Fruit fly (Drosophila melanogaster): ENCODE measurements around the gene CG7083.

CG7083 gene

dm6 chr3L:8347346-8347745 lies 6.8 kb downstream of the CG7083 start:
- TF ChIP-seq kay (GFP tag; ENCODE audit: borderline replicate concordance) = no peak
- peak; percentile 16 for TF ChIP-seq CG7101 (tag; optimal IDR thresholded peaks at IDR 0.05)

- TF ChIP-seq toe (GFP tag; optimal IDR thresholded peaks at IDR 0.05) = no peak
- TF ChIP-seq ovo (GFP tag; optimal IDR thresholded peaks at IDR 0.05) = no peak
- TF ChIP-seq Mnt (GFP tag; optimal IDR thresholded peaks at IDR 0.05) = no peak
- TF ChIP-seq kay (GFP tag; ENCODE audit: borderline replicate concordance) = no peak
- TF ChIP-seq CG33017 (tag; optimal IDR thresholded peaks at IDR 0.05) = no peak
- no peak for TF ChIP-seq cnc (optimal IDR thresholded peaks at IDR 0.05)
- no peak for TF ChIP-seq CG11617 (GFP tag; optimal IDR thresholded peaks at IDR 0.05)
- TF ChIP-seq CG12768 (GFP tag; optimal IDR thresholded peaks at IDR 0.05) = no peak
- no peak for TF ChIP-seq bab1 (GFP tag; optimal IDR thresholded peaks at IDR 0.05)
- TF ChIP-seq CG7101 (tag; optimal IDR thresholded peaks at IDR 0.05) = no peak
- no peak for TF ChIP-seq Hr96 (GFP tag; optimal IDR thresholded peaks at IDR 0.05)
- TF ChIP-seq CG5204 (GFP tag; optimal IDR thresholded peaks at IDR 0.05) = no peak
These were observed 15.6 kb downstream of the CG7083 start, which contains the start of gene Culd for dm6 chr3L:8356196-8356595. TSS of gene Culd (minus strand) at chr3L:8356296.

dm6 chr3L:8358138-8358537 lies 17.6 kb downstream of the CG7083 start:
- peak; percentile 6 for TF ChIP-seq CG7045 (GFP tag; optimal IDR thresholded peaks at IDR 0.05)
- TF ChIP-seq bab1 (GFP tag; optimal IDR thresholded peaks at IDR 0.05) = peak; percentile 52
- TF ChIP-seq CG12768 (GFP tag; optimal IDR thresholded peaks at IDR 0.05) = peak; percentile 7
- TF ChIP-seq CG14711 (tag; optimal IDR thresholded peaks at IDR 0.05) = peak; percentile 38
- TF ChIP-seq Hr96 (GFP tag; optimal IDR thresholded peaks at IDR 0.05) = no peak
- TF ChIP-seq cic (GFP tag; optimal IDR thresholded peaks at IDR 0.05) = no peak
- TF ChIP-seq ovo (GFP tag; optimal IDR thresholded peaks at IDR 0.05) = no peak
- TF ChIP-seq pad (GFP tag; optimal IDR thresholded peaks at IDR 0.05) = no peak
- peak; percentile 65 for TF ChIP-seq CG11617 (GFP tag; optimal IDR thresholded peaks at IDR 0.05)
- TF ChIP-seq CG7101 (tag; optimal IDR thresholded peaks at IDR 0.05) = peak; percentile 37
- TF ChIP-seq CG33017 (tag; optimal IDR thresholded peaks at IDR 0.05) = peak; percentile 8

- TF ChIP-seq Mnt (GFP tag; optimal IDR thresholded peaks at IDR 0.05) (peak; percentile 32), CG11617 (GFP tag; optimal IDR thresholded peaks at IDR 0.05) (no peak), Crg-1 (GFP tag; optimal IDR thresholded peaks at IDR 0.05) (no peak), cic (GFP tag; optimal IDR thresholded peaks at IDR 0.05) (peak; percentile 99), ovo (GFP tag; optimal IDR thresholded peaks at IDR 0.05) (peak; percentile 98), bab1 (GFP tag; optimal IDR thresholded peaks at IDR 0.05) (no peak), CG7101 (tag; optimal IDR thresholded peaks at IDR 0.05) (no peak), Hr96 (GFP tag; optimal IDR thresholded peaks at IDR 0.05) (peak; percentile 31), kay (GFP tag; ENCODE audit: borderline replicate concordance) (peak; percentile 99), CG5204 (GFP tag; optimal IDR thresholded peaks at IDR 0.05) (no peak), CG12768 (GFP tag; optimal IDR thresholded peaks at IDR 0.05) (peak; percentile 73), CG1620 (GFP tag; optimal IDR thresholded peaks at IDR 0.05) (no peak), pad (GFP tag; optimal IDR thresholded peaks at IDR 0.05) (no peak), CG7045 (GFP tag; optimal IDR thresholded peaks at IDR 0.05) (no peak), toe (GFP tag; optimal IDR thresholded peaks at IDR 0.05) (no peak), CG14711 (tag; optimal IDR thresholded peaks at IDR 0.05) (no peak), tj (GFP tag; optimal IDR thresholded peaks at IDR 0.05) (peak; percentile 61), cnc (optimal IDR thresholded peaks at IDR 0.05) (no peak)
These were observed 18.3 kb downstream of the CG7083 start for dm6 chr3L:8358776-8359455.

dm6 chr3L:8360063-8360642 lies 19.6 kb downstream of the CG7083 start:
- TF ChIP-seq CG5204 (GFP tag; optimal IDR thresholded peaks at IDR 0.05) (no peak), pad (GFP tag; optimal IDR thresholded peaks at IDR 0.05) (no peak), kay (GFP tag; ENCODE audit: borderline replicate concordance) (peak; percentile 92), CG12768 (GFP tag; optimal IDR thresholded peaks at IDR 0.05) (peak; percentile 26), Clk (GFP tag; optimal IDR thresholded peaks at IDR 0.05) (no peak), CG11617 (GFP tag; optimal IDR thresholded peaks at IDR 0.05) (no peak), cnc (optimal IDR thresholded peaks at IDR 0.05) (no peak)

- TF ChIP-seq Hr96 (GFP tag; optimal IDR thresholded peaks at IDR 0.05) (peak; percentile 41), bab1 (GFP tag; optimal IDR thresholded peaks at IDR 0.05) (peak; percentile 80), toe (GFP tag; optimal IDR thresholded peaks at IDR 0.05) (peak; percentile 46), pad (GFP tag; optimal IDR thresholded peaks at IDR 0.05) (peak; percentile 36), CG1620 (GFP tag; optimal IDR thresholded peaks at IDR 0.05) (peak; percentile 34), CG12768 (GFP tag; optimal IDR thresholded peaks at IDR 0.05) (peak; percentile 1), CG7101 (tag; optimal IDR thresholded peaks at IDR 0.05) (peak; percentile 38), cnc (optimal IDR thresholded peaks at IDR 0.05) (peak; percentile 71 to 78), CG33017 (tag; optimal IDR thresholded peaks at IDR 0.05) (peak; percentile 69), CG14711 (tag; optimal IDR thresholded peaks at IDR 0.05) (no peak), CG5204 (GFP tag; optimal IDR thresholded peaks at IDR 0.05) (no peak), ovo (GFP tag; optimal IDR thresholded peaks at IDR 0.05) (peak; percentile 44), cic (GFP tag; optimal IDR thresholded peaks at IDR 0.05) (peak; percentile 71), Crg-1 (GFP tag; optimal IDR thresholded peaks at IDR 0.05) (peak; percentile 29), Clk (GFP tag; optimal IDR thresholded peaks at IDR 0.05) (no peak), Mnt (GFP tag; optimal IDR thresholded peaks at IDR 0.05) (peak; percentile 63), tj (GFP tag; optimal IDR thresholded peaks at IDR 0.05) (peak; percentile 71), CG11617 (GFP tag; optimal IDR thresholded peaks at IDR 0.05) (peak; percentile 59), CG7045 (GFP tag; optimal IDR thresholded peaks at IDR 0.05) (no peak)
These were observed 20.1 kb downstream of the CG7083 start, which contains the start of gene Idh for dm6 chr3L:8360643-8361110. TSS of gene Idh (minus strand) at chr3L:8360906.

Measured in whole organism, adult.